Worm (Caenorhabditis elegans) whole organism, L4 larva: Measurements from ENCODE around the gene K01D12.15.

Experiments used
- D1046.2 ChIP-seq: fragments of 200-800 bp; sonication (Bioruptor generic); IDR thresholded peaks from 2 replicates; pipeline ENCODE4 v1.3.6; 2022; ENCODE audit warnings: missing genetic modification characterization, missing compliant biosample characterization
- T20F7.1 ChIP-seq: fragments of 200-800 bp; sonication (Bioruptor generic); optimal IDR thresholded peaks from 2 replicates; lab custom pipeline; 2018; ENCODE audit warnings: mild to moderate bottlenecking, missing genetic modification characterization, missing compliant biosample characterization
- T26A8.4 ChIP-seq: fragments of 200-800 bp; sonication (Bioruptor generic); IDR thresholded peaks from 2 replicates; pipeline ENCODE4 v1.3.6; 2022; ENCODE audit warnings: missing genetic modification characterization, missing compliant biosample characterization
- ceh-28 ChIP-seq: fragments of 150-350 bp; optimal IDR thresholded peaks from 2 replicates; lab custom pipeline; 2014; ENCODE audit warnings: missing biosample characterization, missing genetic modification reagents, missing genetic modification characterization
- ceh-44 ChIP-seq: fragments of 200-800 bp; sonication (Bioruptor generic); IDR thresholded peaks from 2 replicates; pipeline ENCODE4 v1.3.6; 2022; ENCODE audit warnings: missing genetic modification reagents, missing genetic modification characterization, missing compliant biosample characterization
- ceh-82 ChIP-seq: sonication (generic microtip); optimal IDR thresholded peaks from 2 replicates; lab custom pipeline; 2017; ENCODE audit warnings: missing biosample characterization, missing genetic modification characterization
- cey-2 ChIP-seq: sonication (generic microtip); optimal IDR thresholded peaks from 3 replicates; lab custom pipeline; 2017; ENCODE audit warnings: missing genetic modification characterization, mild to moderate bottlenecking, missing compliant biosample characterization, antibody characterized with exemption, borderline replicate concordance; ENCODE audit not compliant: insufficient read depth
- daf-12 ChIP-seq: fragments of 150-350 bp; optimal IDR thresholded peaks from 2 replicates; lab custom pipeline; 2014; ENCODE audit warnings: missing biosample characterization, missing genetic modification reagents, missing genetic modification characterization
- daf-8 ChIP-seq: fragments of 200-800 bp; sonication (Bioruptor generic); IDR thresholded peaks from 2 replicates; pipeline ENCODE4 v1.3.6; 2022; ENCODE audit warnings: missing genetic modification characterization, missing compliant biosample characterization
- dpl-1 ChIP-seq: fragments of 150-350 bp; optimal IDR thresholded peaks from 2 replicates; lab custom pipeline; 2014; ENCODE audit warnings: missing biosample characterization, missing genetic modification reagents, missing genetic modification characterization
- egl-43 ChIP-seq: fragments of 200-800 bp; sonication (Bioruptor generic); IDR thresholded peaks from 2 replicates; pipeline ENCODE4 v1.3.6; 2022; ENCODE audit warnings: missing genetic modification reagents, missing genetic modification characterization, missing compliant biosample characterization
- fos-1 ChIP-seq: fragments of 150-350 bp; optimal IDR thresholded peaks from 2 replicates; lab custom pipeline; 2014; ENCODE audit warnings: missing biosample characterization, missing genetic modification characterization
- lim-7 ChIP-seq: fragments of 200-800 bp; sonication (Bioruptor generic); IDR thresholded peaks from 2 replicates; pipeline ENCODE4 v1.3.6; 2022; ENCODE audit warnings: missing genetic modification characterization, missing compliant biosample characterization
- lin-1 ChIP-seq: fragments of 200-800 bp; sonication (Bioruptor generic); IDR thresholded peaks from 2 replicates; pipeline ENCODE4 v1.3.6; 2022; ENCODE audit warnings: missing genetic modification reagents, missing genetic modification characterization, missing compliant biosample characterization
- lin-13 ChIP-seq: fragments of 150-350 bp; optimal IDR thresholded peaks from 2 replicates; lab custom pipeline; 2014; ENCODE audit warnings: missing biosample characterization, missing genetic modification reagents, missing genetic modification characterization
- lin-15B ChIP-seq: fragments of 150-350 bp; sonication (generic microtip); optimal IDR thresholded peaks from 3 replicates; lab custom pipeline; 2014; ENCODE audit warnings: missing biosample characterization, missing genetic modification characterization
- lin-39 ChIP-seq: fragments of 150-350 bp; optimal IDR thresholded peaks from 2 replicates; lab custom pipeline; 2014; ENCODE audit warnings: missing biosample characterization, missing genetic modification reagents, missing genetic modification characterization
- lsy-2 ChIP-seq, 2 experiments: fragments of 150-350 bp in 1 of 2; sonication (generic microtip) in 1 of 2; optimal IDR thresholded peaks; 2 replicates each; lab custom pipeline; 2014 to 2017; ENCODE audit warnings: missing biosample characterization in 2 of 2, missing genetic modification characterization in 2 of 2
- mxl-3 ChIP-seq: fragments of 200-800 bp; sonication (Bioruptor generic); optimal IDR thresholded peaks from 2 replicates; lab custom pipeline; 2018; ENCODE audit warnings: mild to moderate bottlenecking, missing genetic modification characterization, missing compliant biosample characterization
- nhr-10 ChIP-seq: fragments of 150-350 bp; optimal IDR thresholded peaks from 2 replicates; lab custom pipeline; 2014; ENCODE audit warnings: missing biosample characterization, missing genetic modification characterization
- nhr-25 ChIP-seq: sonication (generic microtip); optimal IDR thresholded peaks from 2 replicates; lab custom pipeline; 2017; ENCODE audit warnings: missing genetic modification characterization, mild to moderate bottlenecking, missing compliant biosample characterization, antibody characterized with exemption, moderate library complexity, borderline replicate concordance; ENCODE audit not compliant: insufficient read depth
- nhr-48 ChIP-seq: sonication (generic microtip); optimal IDR thresholded peaks from 2 replicates; lab custom pipeline; 2016; ENCODE audit warnings: mild to moderate bottlenecking, missing genetic modification characterization, missing compliant biosample characterization
- pha-4 ChIP-seq, 2 experiments: fragments of 150-350 bp in 1 of 2; fragments of 200-800 bp in 1 of 2; sonication (Bioruptor generic) in 1 of 2; IDR thresholded peaks in 1 of 2; optimal IDR thresholded peaks in 1 of 2; 2 replicates each; pipeline versions ENCODE4 v1.3.6 to Lab custom; 2014 to 2022; ENCODE audit warnings: missing genetic modification characterization in 2 of 2, missing genetic modification reagents in 2 of 2, missing biosample characterization in 1 of 2, missing compliant biosample characterization in 1 of 2
- php-3 ChIP-seq: fragments of 200-800 bp; sonication (Bioruptor generic); IDR thresholded peaks from 2 replicates; pipeline ENCODE4 v1.3.6; 2022; ENCODE audit warnings: missing genetic modification reagents, missing genetic modification characterization, missing compliant biosample characterization
- rbr-2 ChIP-seq: sonication (generic microtip); optimal IDR thresholded peaks from 2 replicates; lab custom pipeline; 2016; ENCODE audit warnings: missing genotype, missing genetic modification characterization, missing compliant biosample characterization
- saeg-2 ChIP-seq: fragments of 200-800 bp; sonication (Bioruptor generic); IDR thresholded peaks from 2 replicates; pipeline ENCODE4 v1.3.6; 2022; ENCODE audit warnings: missing genetic modification reagents, missing genetic modification characterization, missing compliant biosample characterization
- snpc-1.2 ChIP-seq: fragments of 200-800 bp; sonication (Bioruptor generic); IDR thresholded peaks from 2 replicates; pipeline ENCODE4 v1.3.6; 2022; ENCODE audit warnings: missing genetic modification reagents, missing genetic modification characterization, missing compliant biosample characterization
- spr-1 ChIP-seq: sonication (generic microtip); optimal IDR thresholded peaks from 2 replicates; lab custom pipeline; 2016; ENCODE audit warnings: mild to moderate bottlenecking, missing genetic modification characterization, missing compliant biosample characterization
- unc-130 ChIP-seq: sonication (generic microtip); optimal IDR thresholded peaks from 2 replicates; lab custom pipeline; 2016; ENCODE audit warnings: missing genetic modification reagents, missing genetic modification characterization, missing compliant biosample characterization
- unc-62 ChIP-seq, 3 experiments: fragments of 150-350 bp in 1 of 3; sonication (generic microtip); optimal IDR thresholded peaks in 2 of 3; peaks in 1 of 3; 1 replicate in 1 of 3; 2 replicates in 2 of 3; lab custom pipeline; 2014 to 2017; ENCODE audit warnings: missing biosample characterization in 3 of 3, missing genetic modification characterization in 3 of 3, missing genetic modification reagents in 3 of 3, missing genotype in 1 of 3
- vab-7 ChIP-seq: fragments of 200-800 bp; sonication (Bioruptor generic); IDR thresholded peaks from 2 replicates; pipeline ENCODE4 v1.3.6; 2022; ENCODE audit warnings: missing genetic modification reagents, missing genetic modification characterization, missing compliant biosample characterization
- ztf-11 ChIP-seq: fragments of 150-350 bp; optimal IDR thresholded peaks from 2 replicates; lab custom pipeline; 2014; ENCODE audit warnings: missing biosample characterization, missing genetic modification characterization

K01D12.15 gene

ce11 chrV:12354193-12354830 is 31.9 kb upstream of the K01D12.15 start (continued):
- no peak for TF ChIP-seq T20F7.1 (GFP tag; lab: Kevin White, UChicago)

- no peak for TF ChIP-seq lin-15B (tag; lab: Kevin White, UChicago)
- TF ChIP-seq daf-12 (tag; lab: Kevin White, UChicago) = no peak
- no peak for TF ChIP-seq vab-7 (GFP tag; lab: Robert Waterston, UW)
- no peak for TF ChIP-seq lin-39 (tag; lab: Kevin White, UChicago)
- no peak for TF ChIP-seq nhr-48 (tag; lab: Kevin White, UChicago)
- no peak for TF ChIP-seq nhr-25 (tag; lab: Kevin White, UChicago)
- no peak for TF ChIP-seq nhr-10 (tag; lab: Kevin White, UChicago)
- no peak for TF ChIP-seq php-3 (GFP tag; lab: Robert Waterston, UW)
Measured at ce11 chrV:12357632-12358031, 28.6 kb upstream of the K01D12.15 start.

- TF ChIP-seq mxl-3 (GFP tag; lab: Kevin White, UChicago) (no peak), D1046.2 (GFP tag; lab: Robert Waterston, UW) (no peak), saeg-2 (GFP tag; lab: Robert Waterston, UW) (no peak), snpc-1.2 (no peak), dpl-1 (no peak), lin-1 (GFP tag; lab: Robert Waterston, UW) (no peak), lim-7 (GFP tag; lab: Robert Waterston, UW) (no peak), ztf-11 (tag; lab: Kevin White, UChicago) (no peak), lsy-2 (tag; optimal IDR thresholded peaks at IDR 0.05; lab: Kevin White, UChicago) (no peak), pha-4 (GFP tag; IDR thresholded peaks at IDR 0.05; lab: Robert Waterston, UW) (no peak), pha-4 (tag; optimal IDR thresholded peaks at IDR 0.05; lab: Kevin White, UChicago) (no peak), unc-62 (GFP tag; optimal IDR thresholded peaks at IDR 0.05 in 1 of 2; lab: Kevin White, UChicago) (no peak), unc-62 (tag; optimal IDR thresholded peaks at IDR 0.05; lab: Kevin White, UChicago) (no peak), cey-2 (tag; lab: Kevin White, UChicago) (no peak), fos-1 (tag; lab: Kevin White, UChicago) (no peak), rbr-2 (tag; lab: Kevin White, UChicago) (no peak), egl-43 (GFP tag; lab: Robert Waterston, UW) (no peak), T26A8.4 (GFP tag; lab: Robert Waterston, UW) (no peak), nhr-48 (tag; lab: Kevin White, UChicago) (no peak), lin-15B (tag; lab: Kevin White, UChicago) (no peak), ceh-28 (tag; lab: Kevin White, UChicago) (no peak)
Measured at ce11 chrV:12358347-12358746, 27.9 kb upstream of the K01D12.15 start, which contains the start of gene F23H12.5. F23H12.5 (plus strand) TSS chrV:12358647.

ce11 chrV:12361644-12362043 is 24.6 kb upstream of the K01D12.15 start, which contains the start of gene fipr-1:
fipr-1 (minus strand) TSS chrV:12361744.
- no peak for TF ChIP-seq ceh-82 (tag; lab: Kevin White, UChicago)
- TF ChIP-seq lin-13 (GFP tag; lab: Kevin White, UChicago) = no peak
- TF ChIP-seq ceh-44 (GFP tag; lab: Robert Waterston, UW) = no peak
- TF ChIP-seq daf-8 (GFP tag; lab: Robert Waterston, UW) = no peak
- no peak for TF ChIP-seq spr-1 (tag; lab: Kevin White, UChicago)
- no peak for TF ChIP-seq unc-130 (GFP tag; lab: Kevin White, UChicago)
